Worm (Caenorhabditis elegans) whole organism, late embryonic: ENCODE data around the gene srx-88.

Source experiments
- C38D4.7 ChIP-seq: fragments of 200-800 bp; sonication (Bioruptor generic); optimal IDR thresholded peaks from 2 replicates; lab custom pipeline; 2018; ENCODE audit warnings: mild to moderate bottlenecking, missing genetic modification characterization, moderate library complexity, missing compliant biosample characterization
- ceh-2 ChIP-seq: sonication (generic microtip); optimal IDR thresholded peaks from 2 replicates; lab custom pipeline; 2016; ENCODE audit warnings: missing genotype, missing genetic modification characterization, missing compliant biosample characterization
- che-1 ChIP-seq: sonication (generic microtip); optimal IDR thresholded peaks from 2 replicates; lab custom pipeline; 2016; ENCODE audit warnings: mild to moderate bottlenecking, missing genetic modification characterization, missing compliant biosample characterization
- dmd-4 ChIP-seq: sonication (generic microtip); optimal IDR thresholded peaks from 2 replicates; lab custom pipeline; 2016; ENCODE audit warnings: borderline replicate concordance, missing genetic modification characterization, missing compliant biosample characterization
- dve-1 ChIP-seq: sonication (generic microtip); optimal IDR thresholded peaks from 2 replicates; lab custom pipeline; 2017; ENCODE audit warnings: antibody characterized with exemption, mild to moderate bottlenecking, missing genetic modification characterization, missing compliant biosample characterization
- fkh-10 ChIP-seq: fragments of 150-350 bp; optimal IDR thresholded peaks from 2 replicates; lab custom pipeline; 2014; ENCODE audit warnings: missing biosample characterization, missing genetic modification reagents, missing genetic modification characterization
- pqm-1 ChIP-seq: sonication (generic microtip); optimal IDR thresholded peaks from 2 replicates; lab custom pipeline; 2016; ENCODE audit warnings: missing genetic modification characterization, missing compliant biosample characterization
- rnt-1 ChIP-seq: sonication (generic microtip); optimal IDR thresholded peaks from 2 replicates; lab custom pipeline; 2016; ENCODE audit warnings: missing genetic modification characterization, missing compliant biosample characterization

DNA sequence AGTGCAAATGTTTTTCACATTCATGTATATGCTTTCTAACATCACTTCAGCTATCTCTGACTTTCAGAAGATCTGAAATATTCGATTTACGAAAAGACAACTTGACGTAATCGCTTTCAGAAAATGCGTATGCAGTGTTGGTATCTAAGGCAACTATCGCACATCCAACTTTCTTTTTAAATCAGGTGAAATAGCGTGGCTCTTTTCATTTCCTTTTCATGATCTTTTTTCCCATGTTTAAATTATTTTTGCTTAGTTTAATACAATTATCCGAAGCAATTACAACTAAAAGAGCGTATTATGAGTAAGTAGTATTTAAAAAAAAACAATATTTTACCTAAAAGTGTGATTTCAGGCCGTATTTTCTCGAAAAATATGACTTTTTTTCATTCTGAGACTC is 36.5 kb upstream of the srx-88 start, which contains the start of gene F38B7.11:
- TF ChIP-seq rnt-1 (tag; lab: Kevin White, UChicago) (no peak), dve-1 (tag; lab: Kevin White, UChicago) (no peak), pqm-1 (tag; lab: Kevin White, UChicago) (no peak), ceh-2 (tag; lab: Kevin White, UChicago) (no peak), che-1 (tag; lab: Kevin White, UChicago) (no peak), fkh-10 (GFP tag; lab: Kevin White, UChicago) (no peak), C38D4.7 (GFP tag; lab: Kevin White, UChicago) (no peak), dmd-4 (tag; lab: Kevin White, UChicago) (no peak)
